Worm (Caenorhabditis elegans): ENCODE data around the gene F26F2.8.

F26F2.8 gene

ce11 chrV:20597076-20597475 is 17.7 kb downstream of the F26F2.8 start, which contains the start of gene F46B3.1:
F46B3.1 (minus strand) TSS chrV:20597176.
- TF ChIP-seq unc-130 (tag; optimal IDR thresholded peaks at IDR 0.05), result no peak
- TF ChIP-seq nhr-77 (tag; optimal IDR thresholded peaks at IDR 0.05), result no peak
- TF ChIP-seq vab-15 (tag; optimal IDR thresholded peaks at IDR 0.05), result no peak
- no peak for TF ChIP-seq unc-86 (tag; optimal IDR thresholded peaks at IDR 0.05)
- TF ChIP-seq ceh-90 (tag; optimal IDR thresholded peaks at IDR 0.05), result no peak
- no peak for TF ChIP-seq jun-1 (tag; optimal IDR thresholded peaks at IDR 0.05)
- no peak for TF ChIP-seq lin-13 (GFP tag; optimal IDR thresholded peaks at IDR 0.05)
- no peak for TF ChIP-seq lir-3 (tag; optimal IDR thresholded peaks at IDR 0.05; ENCODE audit: poor library complexity)
- TF ChIP-seq mef-2 (tag; optimal IDR thresholded peaks at IDR 0.05), result no peak
- no peak for TF ChIP-seq nhr-20 (tag; optimal IDR thresholded peaks at IDR 0.05)
- no peak for TF ChIP-seq xbp-1 (tag; optimal IDR thresholded peaks at IDR 0.05)
- no peak for TF ChIP-seq Y116A8C.19 (tag; optimal IDR thresholded peaks at IDR 0.05; ENCODE audit: borderline replicate concordance)
- TF ChIP-seq egl-13 (tag; optimal IDR thresholded peaks at IDR 0.05), result no peak
- TF ChIP-seq hlh-17 (GFP tag; optimal IDR thresholded peaks at IDR 0.05; ENCODE audit: borderline replicate concordance), result no peak
- TF ChIP-seq lin-15B (tag; optimal IDR thresholded peaks at IDR 0.05), result no peak
- TF ChIP-seq pax-3 (tag; optimal IDR thresholded peaks at IDR 0.05), result no peak
- TF ChIP-seq nhr-237 (tag; optimal IDR thresholded peaks at IDR 0.05), result no peak

ce11 chrV:20599795-20600194 is 20.4 kb downstream of the F26F2.8 start, which contains the start of gene col-163:
col-163 (plus strand) TSS chrV:20600095.
- TF ChIP-seq mab-9 (GFP tag; IDR thresholded peaks at IDR 0.05) (no peak), lin-35 (GFP tag; optimal IDR thresholded peaks at IDR 0.05) (no peak), hlh-4 (tag; optimal IDR thresholded peaks at IDR 0.05) (no peak), tlp-1 (tag; optimal IDR thresholded peaks at IDR 0.05) (no peak), nhr-28 (tag; optimal IDR thresholded peaks at IDR 0.05) (no peak), blmp-1 (tag; optimal IDR thresholded peaks at IDR 0.05) (peak; percentile 50), hpl-2 (GFP tag; optimal IDR thresholded peaks at IDR 0.05) (no peak), ama-1 (optimal IDR thresholded peaks at IDR 0.05) (no peak)

- TF ChIP-seq snu-23 (GFP tag; optimal IDR thresholded peaks at IDR 0.05) (no peak), irx-1 (tag; optimal IDR thresholded peaks at IDR 0.05) (no peak), alr-1 (tag; optimal IDR thresholded peaks at IDR 0.05; ENCODE audit: borderline replicate concordance) (no peak), lin-39 (tag; optimal IDR thresholded peaks at IDR 0.05) (no peak)
Measured at ce11 chrV:20600704-20601103, 21.4 kb downstream of the F26F2.8 start.

ce11 chrV:20603014-20603413 is 23.7 kb downstream of the F26F2.8 start, which contains the start of gene ttr-11:
ttr-11 (plus strand) TSS chrV:20603314.
- TF ChIP-seq lin-15B (tag; optimal IDR thresholded peaks at IDR 0.05) (no peak), snu-23 (GFP tag; optimal IDR thresholded peaks at IDR 0.05) (no peak), sup-37 (GFP tag; optimal IDR thresholded peaks at IDR 0.05) (no peak), lir-3 (tag; optimal IDR thresholded peaks at IDR 0.05; ENCODE audit: poor library complexity) (no peak), ceh-63 (GFP tag; optimal IDR thresholded peaks at IDR 0.05) (no peak), irx-1 (tag; optimal IDR thresholded peaks at IDR 0.05) (no peak), C34B4.2 (tag; optimal IDR thresholded peaks at IDR 0.05) (no peak), mep-1 (tag; optimal IDR thresholded peaks at IDR 0.05) (no peak), aha-1 (tag; optimal IDR thresholded peaks at IDR 0.05) (no peak), fkh-10 (GFP tag; optimal IDR thresholded peaks at IDR 0.05) (no peak), blmp-1 (tag; optimal IDR thresholded peaks at IDR 0.05) (no peak)

- no peak for TF ChIP-seq xbp-1 (tag; optimal IDR thresholded peaks at IDR 0.05)
- TF ChIP-seq efl-3 (GFP tag; optimal IDR thresholded peaks at IDR 0.05), result no peak
- TF ChIP-seq vab-15 (tag; optimal IDR thresholded peaks at IDR 0.05), result no peak
- TF ChIP-seq fos-1 (tag; optimal IDR thresholded peaks at IDR 0.05), result no peak
Measured at ce11 chrV:20604606-20605155, 25.3 kb downstream of the F26F2.8 start, which contains the start of gene ttr-57. ttr-57 (plus strand) TSS chrV:20605105.
